Worm (Caenorhabditis elegans): ENCODE results near the gene C51E3.6.

- TF ChIP-seq him-1 (tag; optimal IDR thresholded peaks at IDR 0.05) (no peak), W03F9.2 (tag; optimal IDR thresholded peaks at IDR 0.05) (no peak), dao-5 (tag; optimal IDR thresholded peaks at IDR 0.05) (no peak)
These were observed 19.5 kb downstream of the C51E3.6 start for ce11 chrV:10146787-10147186.
